Fruit fly (Drosophila melanogaster) whole organism, pupa: ENCODE data around the gene wap.
A peak's percentile ranks its signal among the peaks of the same experiment; 100 is the strongest.

Source experiments
- CG10348 ChIP-seq: fragments of 200-800 bp; sonication (Bioruptor generic); IDR thresholded peaks from 2 replicates; pipeline ENCODE4 v1.3.6; 2022; ENCODE audit warnings: missing biosample characterization, missing genetic modification characterization
- CG12605 ChIP-seq: fragments of 200-800 bp; sonication (Bioruptor generic); IDR thresholded peaks from 2 replicates; pipeline ENCODE4 v1.3.6; 2022; ENCODE audit warnings: missing biosample characterization, missing genetic modification characterization
- CG13204 ChIP-seq: fragments of 200-800 bp; sonication (Bioruptor generic); optimal IDR thresholded peaks from 2 replicates; lab custom pipeline; 2018; ENCODE audit warnings: missing biosample characterization, mild to moderate bottlenecking, missing genetic modification characterization, moderate library complexity
- CG14655 ChIP-seq: fragments of 200-800 bp; sonication (Bioruptor generic); optimal IDR thresholded peaks from 3 replicates; lab custom pipeline; 2017; ENCODE audit warnings: mild to moderate bottlenecking, missing biosample characterization, missing genetic modification reagents, missing genetic modification characterization
- CG15710 ChIP-seq: fragments of 200-800 bp; sonication (Bioruptor generic); optimal IDR thresholded peaks from 2 replicates; lab custom pipeline; 2018; ENCODE audit warnings: missing biosample characterization, mild to moderate bottlenecking, missing genetic modification characterization, moderate library complexity
- CG17806 ChIP-seq: fragments of 200-800 bp; sonication (Bioruptor generic); optimal IDR thresholded peaks from 2 replicates; lab custom pipeline; 2018; ENCODE audit warnings: missing biosample characterization, mild to moderate bottlenecking, missing genetic modification characterization, moderate library complexity
- CG32121 ChIP-seq: fragments of 200-800 bp; sonication (Bioruptor generic); IDR thresholded peaks from 2 replicates; pipeline ENCODE4 v1.3.6; 2022; ENCODE audit warnings: missing biosample characterization, missing genetic modification characterization
- CG34367 ChIP-seq: fragments of 200-800 bp; sonication (Bioruptor generic); optimal IDR thresholded peaks from 2 replicates; lab custom pipeline; 2018; ENCODE audit warnings: missing biosample characterization, mild to moderate bottlenecking, missing genetic modification characterization
- CG4496 ChIP-seq: fragments of 200-800 bp; sonication (Bioruptor generic); IDR thresholded peaks from 3 replicates; pipeline ENCODE4 v1.3.6; 2022; ENCODE audit warnings: missing biosample characterization, missing genetic modification characterization
- CG8159 ChIP-seq: fragments of 200-800 bp; sonication (Bioruptor generic); optimal IDR thresholded peaks from 3 replicates; lab custom pipeline; 2018; ENCODE audit warnings: missing biosample characterization, mild to moderate bottlenecking, missing genetic modification characterization, moderate library complexity
- CG8301 ChIP-seq: fragments of 200-800 bp; sonication (Bioruptor generic); optimal IDR thresholded peaks from 2 replicates; lab custom pipeline; 2018; ENCODE audit warnings: missing biosample characterization, mild to moderate bottlenecking, missing genetic modification characterization
- CG9948 ChIP-seq: fragments of 200-800 bp; sonication (Bioruptor generic); optimal IDR thresholded peaks from 2 replicates; lab custom pipeline; 2018; ENCODE audit warnings: missing biosample characterization, mild to moderate bottlenecking, missing genetic modification characterization, moderate library complexity
- D1 ChIP-seq: fragments of 200-800 bp; sonication (Bioruptor generic); optimal IDR thresholded peaks from 2 replicates; lab custom pipeline; 2018; ENCODE audit warnings: missing biosample characterization, mild to moderate bottlenecking, missing genetic modification characterization, moderate library complexity
- EcR ChIP-seq: fragments of 200-800 bp; sonication (Bioruptor generic); optimal IDR thresholded peaks from 3 replicates; lab custom pipeline; 2019; ENCODE audit warnings: missing biosample characterization, missing genetic modification characterization, mild to moderate bottlenecking, moderate library complexity, missing genetic modification reagents
- Ets98B ChIP-seq: fragments of 200-800 bp; sonication (Bioruptor generic); IDR thresholded peaks from 2 replicates; pipeline ENCODE4 v1.3.6; 2022; ENCODE audit warnings: missing biosample characterization, missing genetic modification characterization
- Pif1A ChIP-seq: fragments of 200-800 bp; sonication (Bioruptor generic); optimal IDR thresholded peaks from 3 replicates; lab custom pipeline; 2016; ENCODE audit warnings: missing biosample characterization, missing genetic modification characterization
- Pif1B ChIP-seq: fragments of 200-800 bp; sonication (Bioruptor generic); optimal IDR thresholded peaks from 3 replicates; lab custom pipeline; 2016; ENCODE audit warnings: missing biosample characterization, missing genetic modification characterization
- Snoo ChIP-seq: fragments of 200-800 bp; sonication (Bioruptor generic); optimal IDR thresholded peaks from 3 replicates; lab custom pipeline; 2017; ENCODE audit warnings: missing biosample characterization, mild to moderate bottlenecking, missing genetic modification characterization, inconsistent platforms
- fd96Ca ChIP-seq: fragments of 200-800 bp; sonication (Bioruptor generic); IDR thresholded peaks from 3 replicates; pipeline ENCODE4 v1.3.6; 2022; ENCODE audit warnings: missing biosample characterization, missing genetic modification characterization
- gl ChIP-seq: fragments of 200-800 bp; sonication (Bioruptor generic); optimal IDR thresholded peaks from 2 replicates; lab custom pipeline; 2018; ENCODE audit warnings: missing biosample characterization, mild to moderate bottlenecking, missing genetic modification characterization
- rn ChIP-seq: fragments of 200-800 bp; sonication (Bioruptor generic); IDR thresholded peaks from 2 replicates; pipeline ENCODE4 v1.3.6; 2022; ENCODE audit warnings: missing biosample characterization, missing genetic modification characterization

wap gene

dm6 chrX:22455023-22455422 lies at the start of gene wap:
Gene wap, minus strand, starts transcription at chrX:22455422.
- TF ChIP-seq CG4496 (GFP tag; lab: Robert Waterston, UW) (peak; percentile 44; the same call in 1 of the 3 replicates), Snoo (no peak)
- TF ChIP-seq, all 21 proteins: peak for 1

dm6 chrX:22502225-22502624 lies 47.0 kb upstream of the wap start:
- TF ChIP-seq CG14655: no peak
- TF ChIP-seq CG34367 (tag; lab: Kevin White, UChicago): no peak

- TF ChIP-seq fd96Ca (GFP tag; lab: Robert Waterston, UW) (no peak), CG17806 (tag; lab: Kevin White, UChicago) (no peak), rn (GFP tag; lab: Robert Waterston, UW) (no peak), CG12605 (no peak), CG15710 (tag; lab: Kevin White, UChicago) (no peak)
These were observed 44.3 kb upstream of the wap start for dm6 chrX:22499557-22499956.

- TF ChIP-seq CG34367 (tag; lab: Kevin White, UChicago) (peak; percentile 35), CG12605 (no peak), D1 (tag; lab: Kevin White, UChicago) (no peak), Snoo (peak; percentile 74), Pif1A (GFP tag; lab: Kevin White, UChicago) (peak; percentile 20), Pif1B (GFP tag; lab: Kevin White, UChicago) (peak; percentile 33), CG9948 (tag; lab: Kevin White, UChicago) (peak; percentile 49), EcR (GFP tag; lab: Kevin White, UChicago) (no peak), CG8159 (tag; lab: Kevin White, UChicago) (peak; percentile 77), CG13204 (GFP tag; lab: Kevin White, UChicago) (no peak), fd96Ca (GFP tag; lab: Robert Waterston, UW) (no peak), CG17806 (tag; lab: Kevin White, UChicago) (peak; percentile 22), CG15710 (tag; lab: Kevin White, UChicago) (peak; percentile 71), gl (tag; lab: Kevin White, UChicago) (no peak), CG4496 (GFP tag; lab: Robert Waterston, UW) (0 out of 3 replicates have a peak, but pooled peaks have one; percentile 8), CG32121 (GFP tag; lab: Robert Waterston, UW) (no peak), CG14655 (peak; percentile 68), CG8301 (tag; lab: Kevin White, UChicago) (no peak)
These were observed 36.0 kb upstream of the wap start for dm6 chrX:22491028-22491769.

dm6 chrX:22490584-22490983 lies 35.4 kb upstream of the wap start:
- no peak for TF ChIP-seq CG10348 (GFP tag; lab: Robert Waterston, UW)
- TF ChIP-seq Pif1B (GFP tag; lab: Kevin White, UChicago): no peak
- TF ChIP-seq CG14655: no peak
- no peak for TF ChIP-seq CG13204 (GFP tag; lab: Kevin White, UChicago)
- no peak for TF ChIP-seq CG32121 (GFP tag; lab: Robert Waterston, UW)

dm6 chrX:22487667-22488593 lies 32.7 kb upstream of the wap start:
- TF ChIP-seq D1 (tag; lab: Kevin White, UChicago): no peak
- 0 out of 2 replicates have a peak, but pooled peaks have one; percentile 20 for TF ChIP-seq CG12605
- TF ChIP-seq Pif1B (GFP tag; lab: Kevin White, UChicago): no peak
- no peak for TF ChIP-seq rn (GFP tag; lab: Robert Waterston, UW)
- no peak for TF ChIP-seq CG10348 (GFP tag; lab: Robert Waterston, UW)
- peak; percentile 27 for TF ChIP-seq CG8301 (tag; lab: Kevin White, UChicago)
- no peak for TF ChIP-seq fd96Ca (GFP tag; lab: Robert Waterston, UW)
- TF ChIP-seq CG8159 (tag; lab: Kevin White, UChicago): peak; percentile 57
- peak; percentile 30 for TF ChIP-seq CG15710 (tag; lab: Kevin White, UChicago)
- TF ChIP-seq CG14655: peak; percentile 49
- peak; percentile 16 for TF ChIP-seq EcR (GFP tag; lab: Kevin White, UChicago)
- TF ChIP-seq Pif1A (GFP tag; lab: Kevin White, UChicago): no peak
- TF ChIP-seq Ets98B: no peak
- peak; percentile 40 for TF ChIP-seq CG17806 (tag; lab: Kevin White, UChicago)
- 0 out of 3 replicates have a peak, but pooled peaks have one; percentile 11 for TF ChIP-seq CG4496 (GFP tag; lab: Robert Waterston, UW)
- TF ChIP-seq Snoo: peak; percentile 25
- TF ChIP-seq CG13204 (GFP tag; lab: Kevin White, UChicago): no peak
- no peak for TF ChIP-seq CG32121 (GFP tag; lab: Robert Waterston, UW)
- no peak for TF ChIP-seq CG34367 (tag; lab: Kevin White, UChicago)
- peak; percentile 32 for TF ChIP-seq CG9948 (tag; lab: Kevin White, UChicago)
- TF ChIP-seq gl (tag; lab: Kevin White, UChicago): no peak
- TF ChIP-seq, all 21 proteins: peak for 10
